Worm (Caenorhabditis elegans) whole organism, mixed stage, embryonic: Measurements from ENCODE around the gene nspe-5.

Experiments used
- M03D4.4 ChIP-seq: sonication (generic microtip); optimal IDR thresholded peaks from 2 replicates; lab custom pipeline; 2017; ENCODE audit warnings: mild to moderate bottlenecking, missing genetic modification characterization, missing compliant biosample characterization
- bed-3 ChIP-seq: fragments of 200-800 bp; sonication (Bioruptor generic); optimal IDR thresholded peaks from 3 replicates; lab custom pipeline; 2018; ENCODE audit warnings: mild to moderate bottlenecking, missing genetic modification characterization, moderate library complexity, missing compliant biosample characterization
- blmp-1 ChIP-seq: fragments of 150-350 bp; optimal IDR thresholded peaks from 2 replicates; lab custom pipeline; 2014; ENCODE audit warnings: missing biosample characterization, missing genetic modification characterization
- ceh-39 ChIP-seq: fragments of 150-350 bp; optimal IDR thresholded peaks from 2 replicates; lab custom pipeline; 2014; ENCODE audit warnings: missing biosample characterization, missing genetic modification characterization
- ceh-43 ChIP-seq: fragments of 200-800 bp; sonication (Bioruptor generic); optimal IDR thresholded peaks from 2 replicates; lab custom pipeline; 2018; ENCODE audit warnings: mild to moderate bottlenecking, missing genetic modification characterization, moderate library complexity, missing compliant biosample characterization
- ces-1 ChIP-seq: fragments of 150-350 bp; optimal IDR thresholded peaks from 2 replicates; lab custom pipeline; 2014; ENCODE audit warnings: missing biosample characterization, missing genetic modification reagents, missing genetic modification characterization
- drap-1 ChIP-seq: fragments of 200-800 bp; sonication (Bioruptor generic); optimal IDR thresholded peaks from 3 replicates; lab custom pipeline; 2018; ENCODE audit warnings: mild to moderate bottlenecking, missing genetic modification characterization, missing compliant biosample characterization
- elt-1 ChIP-seq: sonication (generic microtip); optimal IDR thresholded peaks from 2 replicates; lab custom pipeline; 2017; ENCODE audit warnings: missing genetic modification characterization, mild to moderate bottlenecking, missing compliant biosample characterization, antibody characterized with exemption, moderate library complexity, borderline replicate concordance; ENCODE audit not compliant: insufficient read depth
- elt-3 ChIP-seq: fragments of 150-350 bp; optimal IDR thresholded peaks from 2 replicates; lab custom pipeline; 2014; ENCODE audit warnings: missing biosample characterization, missing genetic modification characterization
- flh-1 ChIP-seq: fragments of 200-800 bp; sonication (Bioruptor generic); optimal IDR thresholded peaks from 2 replicates; lab custom pipeline; 2018; ENCODE audit warnings: mild to moderate bottlenecking, missing genetic modification characterization, moderate library complexity, missing compliant biosample characterization
- ham-2 ChIP-seq: fragments of 200-800 bp; sonication (Bioruptor generic); optimal IDR thresholded peaks from 2 replicates; lab custom pipeline; 2018; ENCODE audit warnings: mild to moderate bottlenecking, missing genetic modification characterization, missing compliant biosample characterization
- hlh-1 ChIP-seq: fragments of 150-350 bp; optimal IDR thresholded peaks from 2 replicates; lab custom pipeline; 2014; ENCODE audit warnings: missing biosample characterization, missing genetic modification reagents, missing genetic modification characterization
- lin-13 ChIP-seq: fragments of 150-350 bp; optimal IDR thresholded peaks from 2 replicates; lab custom pipeline; 2014; ENCODE audit warnings: missing biosample characterization, missing genetic modification characterization
- lin-32 ChIP-seq: fragments of 200-800 bp; sonication (Bioruptor generic); optimal IDR thresholded peaks from 2 replicates; lab custom pipeline; 2018; ENCODE audit warnings: mild to moderate bottlenecking, missing genetic modification characterization, missing compliant biosample characterization
- lsy-2 ChIP-seq: fragments of 150-350 bp; optimal IDR thresholded peaks from 2 replicates; lab custom pipeline; 2014; ENCODE audit warnings: missing biosample characterization, missing genetic modification characterization
- mab-5 ChIP-seq: fragments of 150-350 bp; optimal IDR thresholded peaks from 2 replicates; lab custom pipeline; 2014; ENCODE audit warnings: missing biosample characterization, missing genetic modification characterization
- mep-1 ChIP-seq: fragments of 150-350 bp; optimal IDR thresholded peaks from 2 replicates; lab custom pipeline; 2017; ENCODE audit warnings: missing biosample characterization, missing genetic modification reagents, missing genetic modification characterization, inconsistent platforms
- mls-2 ChIP-seq: sonication (generic microtip); optimal IDR thresholded peaks from 2 replicates; lab custom pipeline; 2016; ENCODE audit warnings: mild to moderate bottlenecking, missing genetic modification characterization, moderate library complexity, missing compliant biosample characterization
- nhr-12 ChIP-seq: fragments of 150-350 bp; optimal IDR thresholded peaks from 2 replicates; lab custom pipeline; 2014; ENCODE audit warnings: missing biosample characterization, missing genetic modification characterization
- nhr-2 ChIP-seq: fragments of 150-350 bp; optimal IDR thresholded peaks from 2 replicates; lab custom pipeline; 2014; ENCODE audit warnings: missing biosample characterization, missing genetic modification characterization
- nhr-237 ChIP-seq: fragments of 150-350 bp; optimal IDR thresholded peaks from 2 replicates; lab custom pipeline; 2014; ENCODE audit warnings: missing biosample characterization, missing genetic modification characterization
- nhr-28 ChIP-seq: fragments of 150-350 bp; optimal IDR thresholded peaks from 2 replicates; lab custom pipeline; 2014; ENCODE audit warnings: missing biosample characterization, missing genetic modification characterization
- nhr-76 ChIP-seq: sonication (generic microtip); optimal IDR thresholded peaks from 2 replicates; lab custom pipeline; 2017; ENCODE audit warnings: missing biosample characterization, missing genetic modification characterization
- pha-4 ChIP-seq: fragments of 150-350 bp; optimal IDR thresholded peaks from 2 replicates; lab custom pipeline; 2018; ENCODE audit warnings: missing biosample characterization, missing genetic modification reagents, missing genetic modification characterization
- sem-2 ChIP-seq: fragments of 200-800 bp; sonication (Bioruptor generic); optimal IDR thresholded peaks from 2 replicates; lab custom pipeline; 2018; ENCODE audit warnings: mild to moderate bottlenecking, missing genetic modification characterization, missing compliant biosample characterization
- snpc-4 ChIP-seq: fragments of 150-350 bp; optimal IDR thresholded peaks from 2 replicates; lab custom pipeline; 2014; ENCODE audit warnings: missing biosample characterization, missing genetic modification characterization
- sptf-1 ChIP-seq: sonication (generic microtip); optimal IDR thresholded peaks from 2 replicates; lab custom pipeline; 2017; ENCODE audit warnings: mild to moderate bottlenecking, missing genetic modification characterization, moderate library complexity, missing compliant biosample characterization
- unc-120 ChIP-seq: sonication (generic microtip); optimal IDR thresholded peaks from 2 replicates; lab custom pipeline; 2017; ENCODE audit warnings: missing genetic modification characterization, missing compliant biosample characterization; ENCODE audit not compliant: poor library complexity, severe bottlenecking
- unc-39 ChIP-seq: fragments of 150-350 bp; optimal IDR thresholded peaks from 2 replicates; lab custom pipeline; 2014; ENCODE audit warnings: missing biosample characterization, missing genetic modification characterization
- unc-62 ChIP-seq: fragments of 150-350 bp; optimal IDR thresholded peaks from 2 replicates; lab custom pipeline; 2014; ENCODE audit warnings: missing biosample characterization, missing genetic modification reagents, missing genetic modification characterization
- zip-8 ChIP-seq: fragments of 150-350 bp; optimal IDR thresholded peaks from 2 replicates; lab custom pipeline; 2014; ENCODE audit warnings: missing biosample characterization, missing genetic modification characterization

nspe-5 gene

ce11 chrII:12658409-12658808, 29.7 kb downstream of the nspe-5 start:
- TF ChIP-seq elt-3 (tag; lab: Kevin White, UChicago), result no peak
- TF ChIP-seq sptf-1, result no peak
- no peak for TF ChIP-seq unc-62
- TF ChIP-seq flh-1 (GFP tag; lab: Kevin White, UChicago), result no peak
- no peak for TF ChIP-seq nhr-76 (tag; lab: Kevin White, UChicago)
- no peak for TF ChIP-seq blmp-1
- no peak for TF ChIP-seq mab-5 (tag; lab: Kevin White, UChicago)
- no peak for TF ChIP-seq mls-2 (tag; lab: Kevin White, UChicago)
- TF ChIP-seq M03D4.4 (tag; lab: Kevin White, UChicago), result no peak
- no peak for TF ChIP-seq pha-4 (tag; lab: Kevin White, UChicago)
- no peak for TF ChIP-seq drap-1 (GFP tag; lab: Kevin White, UChicago)
- no peak for TF ChIP-seq bed-3 (GFP tag; lab: Kevin White, UChicago)
- TF ChIP-seq unc-39 (tag; lab: Kevin White, UChicago), result no peak
- TF ChIP-seq hlh-1 (tag; lab: Kevin White, UChicago), result no peak
- TF ChIP-seq nhr-237 (tag; lab: Kevin White, UChicago), result no peak
- TF ChIP-seq lsy-2 (tag; lab: Kevin White, UChicago), result no peak
- TF ChIP-seq zip-8 (tag; lab: Kevin White, UChicago), result no peak

- TF ChIP-seq hlh-1 (tag; lab: Kevin White, UChicago), result peak; percentile 66
- no peak for TF ChIP-seq nhr-28 (tag; lab: Kevin White, UChicago)
- no peak for TF ChIP-seq ham-2 (GFP tag; lab: Kevin White, UChicago)
- no peak for TF ChIP-seq lsy-2 (tag; lab: Kevin White, UChicago)
- no peak for TF ChIP-seq elt-3 (tag; lab: Kevin White, UChicago)
- TF ChIP-seq nhr-237 (tag; lab: Kevin White, UChicago), result no peak
- peak; percentile 36 for TF ChIP-seq ces-1 (GFP tag; lab: Kevin White, UChicago)
- no peak for TF ChIP-seq nhr-12 (tag; lab: Kevin White, UChicago)
Measured at ce11 chrII:12659676-12660371, 31.2 kb downstream of the nspe-5 start.

- no peak for TF ChIP-seq ceh-39 (tag; lab: Kevin White, UChicago)
- no peak for TF ChIP-seq elt-1 (tag; lab: Kevin White, UChicago)
- TF ChIP-seq lsy-2 (tag; lab: Kevin White, UChicago), result no peak
- no peak for TF ChIP-seq ceh-43 (GFP tag; lab: Kevin White, UChicago)
- TF ChIP-seq drap-1 (GFP tag; lab: Kevin White, UChicago), result no peak
- no peak for TF ChIP-seq M03D4.4 (tag; lab: Kevin White, UChicago)
- TF ChIP-seq unc-62, result no peak
- no peak for TF ChIP-seq blmp-1
- no peak for TF ChIP-seq lin-13
- no peak for TF ChIP-seq unc-39 (tag; lab: Kevin White, UChicago)
- no peak for TF ChIP-seq snpc-4 (tag; lab: Kevin White, UChicago)
- TF ChIP-seq unc-120 (tag; lab: Kevin White, UChicago), result no peak
- no peak for TF ChIP-seq nhr-237 (tag; lab: Kevin White, UChicago)
- TF ChIP-seq elt-3 (tag; lab: Kevin White, UChicago), result no peak
- no peak for TF ChIP-seq flh-1 (GFP tag; lab: Kevin White, UChicago)
- no peak for TF ChIP-seq hlh-1 (tag; lab: Kevin White, UChicago)
Measured at ce11 chrII:12661930-12662329, 33.3 kb downstream of the nspe-5 start.

ce11 chrII:12665019-12665418, 36.4 kb downstream of the nspe-5 start:
- peak; percentile 69 for TF ChIP-seq ces-1 (GFP tag; lab: Kevin White, UChicago)
- TF ChIP-seq sem-2 (GFP tag; lab: Kevin White, UChicago), result no peak
- no peak for TF ChIP-seq elt-1 (tag; lab: Kevin White, UChicago)
- no peak for TF ChIP-seq lin-32
- TF ChIP-seq unc-39 (tag; lab: Kevin White, UChicago), result no peak
- TF ChIP-seq sptf-1, result peak; percentile 16

ce11 chrII:12666042-12666441, 37.4 kb downstream of the nspe-5 start:
- TF ChIP-seq sem-2 (GFP tag; lab: Kevin White, UChicago), result no peak
- TF ChIP-seq lin-13, result no peak
- no peak for TF ChIP-seq nhr-2
- no peak for TF ChIP-seq ham-2 (GFP tag; lab: Kevin White, UChicago)
- TF ChIP-seq zip-8 (tag; lab: Kevin White, UChicago), result no peak
- TF ChIP-seq ces-1 (GFP tag; lab: Kevin White, UChicago), result no peak
- TF ChIP-seq M03D4.4 (tag; lab: Kevin White, UChicago), result no peak
- TF ChIP-seq mep-1, result no peak
- TF ChIP-seq elt-3 (tag; lab: Kevin White, UChicago), result no peak
- TF ChIP-seq lsy-2 (tag; lab: Kevin White, UChicago), result no peak
- TF ChIP-seq nhr-12 (tag; lab: Kevin White, UChicago), result no peak
- no peak for TF ChIP-seq blmp-1
- TF ChIP-seq ceh-39 (tag; lab: Kevin White, UChicago), result no peak
- no peak for TF ChIP-seq unc-120 (tag; lab: Kevin White, UChicago)
- no peak for TF ChIP-seq unc-62
